Fruit fly (Drosophila melanogaster): Measurements from ENCODE around the gene CG31407.

Gene CG31407

dm6 chr3R:10048775-10048841, 23.7 kb upstream of the CG31407 start, which contains the start of gene CG12811:
CG12811 (minus strand) TSS chr3R:10048797.
- TF ChIP-seq ey (GFP tag; optimal IDR thresholded peaks at IDR 0.05) (no peak), dmrt93B (GFP tag; optimal IDR thresholded peaks at IDR 0.05) (no peak), dl (GFP tag; optimal IDR thresholded peaks at IDR 0.05; ENCODE audit: insufficient read depth in 1 of 2, partially characterized antibody in 2 of 2) (no peak), lola (GFP tag; optimal IDR thresholded peaks at IDR 0.05) (no peak), Dfd (GFP tag; optimal IDR thresholded peaks at IDR 0.05) (no peak), Sp1 (GFP tag; optimal IDR thresholded peaks at IDR 0.05) (no peak), psq (GFP tag; optimal IDR thresholded peaks at IDR 0.05) (no peak), Hr83 (GFP tag; optimal IDR thresholded peaks at IDR 0.05; ENCODE audit: poor library complexity, severe bottlenecking) (no peak), OdsH (GFP tag; optimal IDR thresholded peaks at IDR 0.05) (no peak), HLH106 (tag; optimal IDR thresholded peaks at IDR 0.05) (no peak), CrebA (GFP tag; optimal IDR thresholded peaks at IDR 0.05; ENCODE audit: borderline replicate concordance) (no peak), Vsx2 (GFP tag; optimal IDR thresholded peaks at IDR 0.05; ENCODE audit: partially characterized antibody) (no peak), GATAd (GFP tag; optimal IDR thresholded peaks at IDR 0.05) (no peak), Jra (GFP tag; optimal IDR thresholded peaks at IDR 0.05) (no peak), jim (GFP tag; optimal IDR thresholded peaks at IDR 0.05) (no peak), usp (GFP tag; optimal IDR thresholded peaks at IDR 0.05) (no peak), dsf (GFP tag; optimal IDR thresholded peaks at IDR 0.05; ENCODE audit: borderline replicate concordance) (no peak), Myc (optimal IDR thresholded peaks at IDR 0.05) (no peak), woc (GFP tag; optimal IDR thresholded peaks at IDR 0.05) (no peak), CG9705 (GFP tag; optimal IDR thresholded peaks at IDR 0.05) (no peak)

DNA sequence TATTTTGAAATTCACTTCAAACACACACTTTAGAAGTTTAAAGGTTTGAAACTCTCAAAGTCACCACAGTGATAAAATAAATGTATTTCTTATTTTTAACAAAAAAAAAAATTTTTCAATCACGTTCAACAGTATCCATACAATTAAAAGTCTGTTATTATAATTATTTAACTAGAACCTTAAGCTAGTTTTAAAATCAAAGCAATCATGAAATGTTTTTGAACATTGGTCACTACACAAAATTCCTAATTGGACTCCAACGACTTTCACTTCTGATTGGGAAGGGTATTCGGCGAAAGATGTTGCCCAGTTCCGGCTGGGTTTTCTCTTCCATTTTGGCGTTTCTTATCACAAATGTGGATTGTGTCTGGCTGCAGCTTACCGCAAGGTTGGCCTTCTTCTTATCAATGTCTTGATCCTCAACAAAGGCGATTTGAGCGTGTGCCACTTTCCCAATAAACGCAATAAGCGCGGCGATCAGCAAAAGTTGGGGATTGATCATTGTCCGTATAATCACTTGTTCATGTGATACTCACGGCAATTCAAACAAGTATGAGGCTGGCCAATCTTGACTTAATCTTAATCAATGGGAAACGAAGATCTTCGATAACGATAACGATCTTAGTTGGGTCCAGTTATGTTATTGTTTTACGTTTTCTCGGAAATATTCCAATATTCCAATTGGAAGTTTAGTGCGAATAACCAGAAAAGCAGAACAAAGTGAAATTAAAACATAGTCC, 23.3 kb upstream of the CG31407 start:
- TF ChIP-seq Mio (GFP tag; optimal IDR thresholded peaks at IDR 0.05) (no peak), N (GFP tag; optimal IDR thresholded peaks at IDR 0.05) (no peak), usp (GFP tag; optimal IDR thresholded peaks at IDR 0.05) (no peak), OdsH (GFP tag; optimal IDR thresholded peaks at IDR 0.05) (peak; percentile 74), rgr (GFP tag; optimal IDR thresholded peaks at IDR 0.05) (peak; percentile 68), CrebA (GFP tag; optimal IDR thresholded peaks at IDR 0.05; ENCODE audit: borderline replicate concordance) (no peak), sv (GFP tag; optimal IDR thresholded peaks at IDR 0.05) (peak; percentile 6), Rel (GFP tag; optimal IDR thresholded peaks at IDR 0.05) (no peak), Rel (tag; optimal IDR thresholded peaks at IDR 0.05) (no peak), h (GFP tag; optimal IDR thresholded peaks at IDR 0.05) (peak; percentile 75), br (GFP tag; optimal IDR thresholded peaks at IDR 0.05) (peak; percentile 76), dmrt93B (GFP tag; optimal IDR thresholded peaks at IDR 0.05) (no peak), woc (GFP tag; optimal IDR thresholded peaks at IDR 0.05) (peak; percentile 69), Dfd (GFP tag; optimal IDR thresholded peaks at IDR 0.05) (no peak), sage (GFP tag; optimal IDR thresholded peaks at IDR 0.05) (no peak), psq (GFP tag; optimal IDR thresholded peaks at IDR 0.05) (peak; percentile 55), CG9705 (GFP tag; optimal IDR thresholded peaks at IDR 0.05) (peak; percentile 43), tai (GFP tag; optimal IDR thresholded peaks at IDR 0.05) (no peak), fru (GFP tag; optimal IDR thresholded peaks at IDR 0.05) (peak; percentile 69), CG32264 (GFP tag; optimal IDR thresholded peaks at IDR 0.05) (no peak), Hnf4 (GFP tag; optimal IDR thresholded peaks at IDR 0.05) (peak; percentile 42), ey (GFP tag; optimal IDR thresholded peaks at IDR 0.05) (peak; percentile 63), pan (optimal IDR thresholded peaks at IDR 0.05) (no peak), HLH106 (tag; optimal IDR thresholded peaks at IDR 0.05) (peak; percentile 69), Vsx2 (GFP tag; optimal IDR thresholded peaks at IDR 0.05; ENCODE audit: partially characterized antibody) (no peak), Sp1 (GFP tag; optimal IDR thresholded peaks at IDR 0.05) (peak; percentile 76), dsf (GFP tag; optimal IDR thresholded peaks at IDR 0.05; ENCODE audit: borderline replicate concordance) (no peak), jim (GFP tag; optimal IDR thresholded peaks at IDR 0.05) (no peak), foxo (GFP tag; optimal IDR thresholded peaks at IDR 0.05) (peak in 1 of 2 experiments; percentile 73)

DNA sequence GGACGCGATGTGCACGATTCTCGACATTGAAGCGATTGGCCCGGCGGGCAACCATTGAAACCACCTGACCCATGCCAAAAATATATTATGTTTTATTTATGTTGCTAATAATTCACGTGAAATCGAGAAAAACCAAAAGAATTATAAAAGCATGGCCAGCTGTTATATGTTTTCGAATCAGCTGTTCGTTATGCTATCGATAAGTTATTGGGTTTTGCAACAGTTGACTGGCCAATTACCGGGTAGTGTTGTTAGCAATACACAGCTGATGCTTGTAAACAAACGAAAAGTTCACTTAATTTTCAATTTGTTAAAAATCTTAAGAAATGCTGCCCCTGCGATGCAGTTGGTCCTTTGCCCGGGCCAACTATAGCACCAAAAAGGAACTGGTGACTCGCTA, 20.4 kb upstream of the CG31407 start, which contains the start of the genes CG11722 and mtTFB2:
TSS of gene CG11722 (minus strand) at position 200 of the 400 bp plus-strand sequence.
TSS of gene mtTFB2 (plus strand) at position 232 of the 400 bp plus-strand sequence.
- TF ChIP-seq Jra (GFP tag; optimal IDR thresholded peaks at IDR 0.05), result no peak
- TF ChIP-seq dmrt93B (GFP tag; optimal IDR thresholded peaks at IDR 0.05), result no peak
- TF ChIP-seq CrebA (GFP tag; optimal IDR thresholded peaks at IDR 0.05; ENCODE audit: borderline replicate concordance), result no peak
- TF ChIP-seq HLH106 (tag; optimal IDR thresholded peaks at IDR 0.05), result no peak
- no peak for TF ChIP-seq Rel (GFP tag; optimal IDR thresholded peaks at IDR 0.05)
- peak; percentile 5 for TF ChIP-seq Rel (tag; optimal IDR thresholded peaks at IDR 0.05)
- TF ChIP-seq Vsx2 (GFP tag; optimal IDR thresholded peaks at IDR 0.05; ENCODE audit: partially characterized antibody), result peak; percentile 91
- TF ChIP-seq Hr83 (GFP tag; optimal IDR thresholded peaks at IDR 0.05; ENCODE audit: poor library complexity, severe bottlenecking), result no peak
- TF ChIP-seq dl (GFP tag; optimal IDR thresholded peaks at IDR 0.05; ENCODE audit: insufficient read depth in 1 of 2, partially characterized antibody in 2 of 2), result no peak
- peak; percentile 50 for TF ChIP-seq Hnf4 (GFP tag; optimal IDR thresholded peaks at IDR 0.05)
- TF ChIP-seq woc (GFP tag; optimal IDR thresholded peaks at IDR 0.05), result no peak
- TF ChIP-seq Mio (GFP tag; optimal IDR thresholded peaks at IDR 0.05), result no peak
